Fruit fly (Drosophila melanogaster) whole organism, embryonic: ENCODE data around the gene CG31459.

Source experiments
- Aef1 ChIP-seq: fragments of 200-800 bp; sonication (Bioruptor generic); IDR thresholded peaks from 3 replicates; pipeline ENCODE4 v1.3.6; 2022; ENCODE audit warnings: missing biosample characterization, missing genetic modification characterization
- Bdp1 ChIP-seq: fragments of 200-800 bp; sonication (Bioruptor generic); optimal IDR thresholded peaks from 3 replicates; lab custom pipeline; 2016; ENCODE audit warnings: missing biosample characterization, missing genetic modification characterization
- BtbVII ChIP-seq: fragments of 200-800 bp; sonication (Bioruptor generic); optimal IDR thresholded peaks from 3 replicates; lab custom pipeline; 2017; ENCODE audit warnings: missing biosample characterization, mild to moderate bottlenecking, missing genetic modification characterization
- CG10147 ChIP-seq: fragments of 200-800 bp; sonication (Bioruptor generic); optimal IDR thresholded peaks from 2 replicates; lab custom pipeline; 2019; ENCODE audit warnings: missing biosample characterization, mild to moderate bottlenecking, missing genetic modification characterization, moderate library complexity
- CG10959 ChIP-seq: fragments of 200-800 bp; sonication (Bioruptor generic); IDR thresholded peaks from 2 replicates; pipeline ENCODE4 v1.3.6; 2022; ENCODE audit warnings: missing biosample characterization, missing genetic modification characterization
- CG11247 ChIP-seq: fragments of 200-800 bp; sonication (Bioruptor generic); IDR thresholded peaks from 2 replicates; pipeline ENCODE4 v1.3.6; 2022; ENCODE audit warnings: missing biosample characterization, missing genetic modification characterization
- CG12219 ChIP-seq: fragments of 200-800 bp; sonication (Bioruptor generic); optimal IDR thresholded peaks from 3 replicates; lab custom pipeline; 2018; ENCODE audit warnings: missing biosample characterization, mild to moderate bottlenecking, missing genetic modification characterization
- CG12659 ChIP-seq: fragments of 200-800 bp; sonication (Bioruptor generic); optimal IDR thresholded peaks from 3 replicates; lab custom pipeline; 2017; ENCODE audit warnings: mild to moderate bottlenecking, missing biosample characterization, missing genetic modification reagents, missing genetic modification characterization
- CG12744 ChIP-seq: fragments of 200-800 bp; sonication (Bioruptor generic); optimal IDR thresholded peaks from 2 replicates; lab custom pipeline; 2016; ENCODE audit warnings: missing biosample characterization, missing genetic modification characterization
- CG13624 ChIP-seq: fragments of 200-800 bp; sonication (Bioruptor generic); optimal IDR thresholded peaks from 2 replicates; lab custom pipeline; 2016; ENCODE audit warnings: missing biosample characterization, missing genetic modification characterization
- CG13775 ChIP-seq: fragments of 200-800 bp; sonication (Bioruptor generic); optimal IDR thresholded peaks from 3 replicates; lab custom pipeline; 2017; ENCODE audit warnings: missing biosample characterization, mild to moderate bottlenecking, missing genetic modification characterization
- CG1529 ChIP-seq: fragments of 200-800 bp; sonication (Bioruptor generic); optimal IDR thresholded peaks from 3 replicates; lab custom pipeline; 2018; ENCODE audit warnings: missing biosample characterization, missing genetic modification characterization
- CG17802 ChIP-seq: fragments of 200-800 bp; sonication (Bioruptor generic); optimal IDR thresholded peaks from 2 replicates; lab custom pipeline; 2018; ENCODE audit warnings: missing biosample characterization, mild to moderate bottlenecking, missing genetic modification characterization, moderate library complexity
- CG18011 ChIP-seq: fragments of 200-800 bp; sonication (Bioruptor generic); optimal IDR thresholded peaks from 2 replicates; lab custom pipeline; 2017; ENCODE audit warnings: missing biosample characterization, missing genetic modification characterization, mild to moderate bottlenecking, moderate library complexity, missing genotype
- CG31388 ChIP-seq: fragments of 200-800 bp; sonication (Bioruptor generic); optimal IDR thresholded peaks from 2 replicates; lab custom pipeline; 2016; ENCODE audit warnings: missing biosample characterization, missing genetic modification characterization
- CG4328 ChIP-seq: fragments of 200-800 bp; sonication (Bioruptor generic); optimal IDR thresholded peaks from 3 replicates; lab custom pipeline; 2017; ENCODE audit warnings: missing biosample characterization, missing genetic modification reagents, missing genetic modification characterization
- CG8281 ChIP-seq: fragments of 200-800 bp; sonication (Bioruptor generic); optimal IDR thresholded peaks from 2 replicates; lab custom pipeline; 2018; ENCODE audit warnings: missing biosample characterization, mild to moderate bottlenecking, missing genetic modification characterization, moderate library complexity
- CG8388 ChIP-seq: fragments of 200-800 bp; sonication (Bioruptor generic); optimal IDR thresholded peaks from 2 replicates; lab custom pipeline; 2019; ENCODE audit warnings: missing biosample characterization, mild to moderate bottlenecking, missing genetic modification characterization, moderate library complexity
- CG8944 ChIP-seq: fragments of 200-800 bp; sonication (Bioruptor generic); optimal IDR thresholded peaks from 3 replicates; lab custom pipeline; 2016; ENCODE audit warnings: missing biosample characterization, missing genetic modification characterization
- Dek ChIP-seq: fragments of 200-800 bp; sonication (Bioruptor generic); optimal IDR thresholded peaks from 3 replicates; lab custom pipeline; 2019; ENCODE audit warnings: missing biosample characterization, mild to moderate bottlenecking, missing genetic modification characterization, moderate library complexity
- Dfd ChIP-seq, 2 experiments: fragments of >200 bp; optimal IDR thresholded peaks; 2 replicates each; lab custom pipeline; 2017; ENCODE audit warnings: missing biosample characterization in 2 of 2, missing genetic modification characterization in 2 of 2
- Drgx ChIP-seq: fragments of 200-800 bp; sonication (Bioruptor generic); IDR thresholded peaks from 2 replicates; pipeline ENCODE4 v1.3.6; 2022; ENCODE audit warnings: missing biosample characterization, missing genetic modification characterization
- Gug ChIP-seq: fragments of 200-800 bp; sonication (Bioruptor generic); IDR thresholded peaks from 4 replicates; pipeline ENCODE4 v1.3.6; 2022; ENCODE audit warnings: missing biosample characterization, missing genetic modification characterization
- HLH3B ChIP-seq: fragments of 200-800 bp; sonication (Bioruptor generic); IDR thresholded peaks from 2 replicates; pipeline ENCODE4 v1.3.6; 2022; ENCODE audit warnings: missing biosample characterization, missing genetic modification characterization
- HLH4C ChIP-seq: fragments of 200-800 bp; sonication (Bioruptor generic); IDR thresholded peaks from 3 replicates; pipeline ENCODE4 v1.3.6; 2022; ENCODE audit warnings: missing biosample characterization, missing genetic modification characterization; ENCODE audit not compliant: partially characterized antibody
- HLHmδ ChIP-seq: fragments of 200-800 bp; sonication (Bioruptor generic); optimal IDR thresholded peaks from 2 replicates; lab custom pipeline; 2018; ENCODE audit warnings: missing biosample characterization, mild to moderate bottlenecking, missing genetic modification characterization, moderate library complexity
- Sox100B ChIP-seq: fragments of 200-800 bp; sonication (Bioruptor generic); optimal IDR thresholded peaks from 3 replicates; lab custom pipeline; 2018; ENCODE audit warnings: missing biosample characterization, mild to moderate bottlenecking, missing genetic modification characterization
- Usf ChIP-seq: fragments of 200-800 bp; sonication (Bioruptor generic); optimal IDR thresholded peaks from 2 replicates; lab custom pipeline; 2017; ENCODE audit warnings: missing genotype, missing biosample characterization, missing genetic modification characterization
- ab ChIP-seq: fragments of 200-800 bp; sonication (Bioruptor generic); optimal IDR thresholded peaks from 2 replicates; lab custom pipeline; 2016; ENCODE audit warnings: missing biosample characterization, missing genetic modification characterization
- ap ChIP-seq: fragments of 200-800 bp; sonication (Bioruptor generic); IDR thresholded peaks from 2 replicates; pipeline ENCODE4 v1.3.6; 2022; ENCODE audit warnings: missing biosample characterization, missing genetic modification characterization
- ash1 ChIP-seq: fragments of 200-800 bp; sonication (Bioruptor generic); optimal IDR thresholded peaks from 2 replicates; lab custom pipeline; 2018; ENCODE audit warnings: missing biosample characterization, mild to moderate bottlenecking, missing genetic modification characterization
- da ChIP-seq: fragments of 200-800 bp; sonication (Bioruptor generic); optimal IDR thresholded peaks from 2 replicates; lab custom pipeline; 2016; ENCODE audit warnings: missing biosample characterization, missing genetic modification characterization
- danr ChIP-seq: fragments of 200-800 bp; sonication (Bioruptor generic); IDR thresholded peaks from 2 replicates; pipeline ENCODE4 v1.3.6; 2022; ENCODE audit warnings: missing biosample characterization, missing genetic modification characterization
- emc ChIP-seq: fragments of 200-800 bp; sonication (Bioruptor generic); optimal IDR thresholded peaks from 2 replicates; lab custom pipeline; 2016; ENCODE audit warnings: missing biosample characterization, missing genetic modification characterization
- eve ChIP-seq, 2 experiments: fragments of >200 bp; optimal IDR thresholded peaks; 2 replicates each; lab custom pipeline; 2017; ENCODE audit warnings: missing biosample characterization in 2 of 2, missing genetic modification characterization in 2 of 2
- gcm2 ChIP-seq: fragments of 200-800 bp; sonication (Bioruptor generic); optimal IDR thresholded peaks from 2 replicates; lab custom pipeline; 2016; ENCODE audit warnings: missing biosample characterization, missing genetic modification characterization
- gem ChIP-seq: fragments of 200-800 bp; sonication (Bioruptor generic); optimal IDR thresholded peaks from 2 replicates; lab custom pipeline; 2019; ENCODE audit warnings: missing biosample characterization, mild to moderate bottlenecking, missing genetic modification characterization, moderate library complexity
- gt ChIP-seq: fragments of 200-800 bp; sonication (Bioruptor generic); IDR thresholded peaks from 2 replicates; pipeline ENCODE4 v1.3.6; 2022; ENCODE audit warnings: missing biosample characterization, missing genetic modification characterization
- kah ChIP-seq: fragments of 200-800 bp; sonication (Bioruptor generic); optimal IDR thresholded peaks from 2 replicates; lab custom pipeline; 2018; ENCODE audit warnings: missing biosample characterization, mild to moderate bottlenecking, missing genetic modification characterization
- knrl ChIP-seq: fragments of 200-800 bp; sonication (Bioruptor generic); IDR thresholded peaks from 3 replicates; pipeline ENCODE4 v1.3.6; 2022; ENCODE audit warnings: missing biosample characterization, missing genetic modification characterization; ENCODE audit not compliant: partially characterized antibody
- mirr ChIP-seq: fragments of 200-800 bp; sonication (Bioruptor generic); optimal IDR thresholded peaks from 3 replicates; lab custom pipeline; 2018; ENCODE audit warnings: missing biosample characterization, mild to moderate bottlenecking, missing genetic modification characterization
- onecut ChIP-seq: fragments of 200-800 bp; sonication (Bioruptor generic); IDR thresholded peaks from 2 replicates; pipeline ENCODE4 v1.3.6; 2022; ENCODE audit warnings: missing biosample characterization, missing genetic modification characterization
- pnt ChIP-seq: fragments of 200-800 bp; sonication (Bioruptor generic); optimal IDR thresholded peaks from 3 replicates; lab custom pipeline; 2016; ENCODE audit warnings: missing biosample characterization, missing genetic modification characterization
- sc ChIP-seq, 3 experiments: fragments of >200 bp in 2 of 3; fragments of 200-800 bp in 1 of 3; sonication (Bioruptor generic) in 1 of 3; optimal IDR thresholded peaks; 2 replicates in 2 of 3; 3 replicates in 1 of 3; lab custom pipeline; 2017; ENCODE audit warnings: mild to moderate bottlenecking in 1 of 3, missing biosample characterization in 1 of 3, missing genetic modification characterization in 1 of 3, missing genetic modification reagents in 1 of 3
- slp2 ChIP-seq: fragments of 200-800 bp; sonication (Bioruptor generic); optimal IDR thresholded peaks from 2 replicates; lab custom pipeline; 2016; ENCODE audit warnings: missing biosample characterization, missing genetic modification characterization
- ssp ChIP-seq: fragments of 200-800 bp; sonication (Bioruptor generic); IDR thresholded peaks from 2 replicates; pipeline ENCODE4 v1.3.6; 2022; ENCODE audit warnings: missing biosample characterization, missing genetic modification characterization
- tio ChIP-seq: fragments of 200-800 bp; sonication (Bioruptor generic); optimal IDR thresholded peaks from 2 replicates; lab custom pipeline; 2017; ENCODE audit warnings: missing biosample characterization, missing genetic modification characterization, inconsistent platforms
- vvl ChIP-seq: fragments of 200-800 bp; sonication (Bioruptor generic); IDR thresholded peaks from 2 replicates; pipeline ENCODE4 v1.3.6; 2022; ENCODE audit warnings: missing biosample characterization, missing genetic modification characterization
- z ChIP-seq: fragments of 200-800 bp; sonication (Bioruptor generic); IDR thresholded peaks from 3 replicates; pipeline ENCODE4 v1.3.6; 2022; ENCODE audit warnings: missing biosample characterization, missing genetic modification characterization

CG31459 gene

DNA sequence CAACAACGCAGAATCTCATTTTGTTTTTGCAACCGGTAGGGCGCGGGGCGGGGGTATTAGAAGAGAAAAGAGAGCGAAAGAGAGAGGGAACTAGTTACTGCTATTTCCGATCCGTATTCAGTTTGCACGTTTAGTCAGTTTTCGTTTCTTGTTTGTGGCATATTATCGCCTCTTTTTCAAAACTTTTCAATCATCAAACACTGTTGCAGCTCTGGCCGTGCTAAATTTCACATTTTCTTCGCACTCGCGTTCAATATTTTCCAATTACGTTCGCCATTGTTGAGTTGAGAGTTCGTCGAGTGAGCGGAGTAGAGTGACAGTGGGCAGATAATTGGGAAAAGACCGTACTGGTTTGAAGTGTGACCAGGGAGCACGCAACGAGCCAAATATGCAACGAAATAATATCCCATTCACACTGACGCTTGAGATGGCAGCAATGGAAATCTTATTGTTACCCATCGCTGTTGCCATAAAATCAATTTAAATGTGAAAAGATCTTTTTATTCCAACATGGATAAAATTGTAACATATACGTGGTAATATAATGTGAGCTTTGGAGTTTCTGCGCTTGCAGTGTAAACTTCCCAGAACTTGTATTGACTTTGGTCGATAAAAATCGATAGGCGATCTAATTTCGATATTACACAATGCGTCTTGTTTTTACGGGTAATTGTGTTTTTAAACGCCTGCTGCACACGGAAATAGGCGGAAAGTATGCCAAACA lies 20.5 kb downstream of the CG31459 start, which contains the start of the genes Ire1 and Mrm2 (continued):
- TF ChIP-seq Dfd (GFP tag; optimal IDR thresholded peaks at IDR 0.05; lab: Kevin White, UChicago) (peak in 1 of 2 experiments; percentile 87), gcm2 (peak; percentile 78), kah (GFP tag; lab: Kevin White, UChicago) (peak; percentile 38), ssp (peak; percentile 100), CG31388 (peak; percentile 63), HLH4C (peak; percentile 74), HLHmδ (peak; percentile 54), Dek (tag; lab: Kevin White, UChicago) (peak; percentile 80), onecut (GFP tag; lab: Robert Waterston, UW) (peak; percentile 70), CG10959 (peak; percentile 63), emc (peak; percentile 75), BtbVII (GFP tag; lab: Kevin White, UChicago) (peak; percentile 66), da (peak; percentile 70), CG10147 (GFP tag; lab: Kevin White, UChicago) (peak; percentile 38), CG17802 (tag; lab: Kevin White, UChicago) (peak; percentile 94), CG8944 (peak; percentile 84), pnt (GFP tag; lab: Kevin White, UChicago) (peak; percentile 92), CG12659 (peak; percentile 93), vvl (GFP tag; lab: Robert Waterston, UW) (peak; percentile 89), ab (GFP tag; lab: Kevin White, UChicago) (peak; percentile 87), Usf (GFP tag; lab: Kevin White, UChicago) (peak; percentile 53), eve (GFP tag; optimal IDR thresholded peaks at IDR 0.05; lab: Kevin White, UChicago) (no peak), knrl (peak; percentile 85), gem (tag; lab: Kevin White, UChicago) (peak; percentile 88), CG4328 (GFP tag; lab: Kevin White, UChicago) (peak; percentile 67), CG1529 (GFP tag; lab: Kevin White, UChicago) (no peak), Bdp1 (GFP tag; lab: Kevin White, UChicago) (peak; percentile 75), Aef1 (peak; percentile 77), ap (GFP tag; lab: Robert Waterston, UW) (peak; percentile 52; the same call in 1 of the 2 replicates), CG18011 (GFP tag; lab: Kevin White, UChicago) (peak; percentile 44), Drgx (GFP tag; lab: Robert Waterston, UW) (peak; percentile 42; the same call in 1 of the 2 replicates), CG12219 (peak; percentile 6), mirr (GFP tag; lab: Kevin White, UChicago) (peak; percentile 29), ash1 (no peak), slp2 (peak; percentile 85), HLH3B (peak; percentile 72), CG8388 (GFP tag; lab: Kevin White, UChicago) (peak; percentile 69), z (GFP tag; lab: Robert Waterston, UW) (0 out of 3 replicates have a peak, but pooled peaks have one; percentile 26), Gug (GFP tag; lab: Robert Waterston, UW) (peak; percentile 88), CG13624 (GFP tag; lab: Kevin White, UChicago) (peak; percentile 93), danr (GFP tag; lab: Robert Waterston, UW) (peak; percentile 46; the same call in 1 of the 2 replicates), CG13775 (GFP tag; lab: Kevin White, UChicago) (peak; percentile 84), CG11247 (peak; percentile 77), CG8281 (tag; lab: Kevin White, UChicago) (peak; percentile 49), gt (GFP tag; lab: Robert Waterston, UW) (peak; percentile 38; the same call in 1 of the 2 replicates), tio (peak; percentile 49), Sox100B (GFP tag; lab: Kevin White, UChicago) (peak; percentile 15), CG12744 (peak; percentile 79), sc (optimal IDR thresholded peaks at IDR 0.05; lab: Kevin White, UChicago) (no peak), sc (GFP tag; optimal IDR thresholded peaks at IDR 0.05; lab: Kevin White, UChicago) (no peak)
